Fruit fly (Drosophila melanogaster): ENCODE data around the gene bc10.

Gene bc10

dm6 chr3L:5603860-5604415 lies 38.9 kb downstream of the bc10 start, which contains the start of gene TM9SF3 (continued):
- TF ChIP-seq HLH4C (GFP tag; IDR thresholded peaks at IDR 0.05; ENCODE audit: partially characterized antibody) (peak; percentile 88), az2 (GFP tag; optimal IDR thresholded peaks at IDR 0.05) (no peak), Elba2 (GFP tag; optimal IDR thresholded peaks at IDR 0.05) (no peak), Ets97D (GFP tag; optimal IDR thresholded peaks at IDR 0.05) (peak; percentile 37), CG13296 (GFP tag; optimal IDR thresholded peaks at IDR 0.05) (no peak), phol (tag; optimal IDR thresholded peaks at IDR 0.05) (peak; percentile 51), nerfin-2 (GFP tag; IDR thresholded peaks at IDR 0.05; ENCODE audit: partially characterized antibody) (peak; percentile 83), lilli (GFP tag; optimal IDR thresholded peaks at IDR 0.05) (peak; percentile 34), usp (GFP tag; optimal IDR thresholded peaks at IDR 0.05) (no peak), CG7786 (GFP tag; optimal IDR thresholded peaks at IDR 0.05) (no peak), CG14441 (GFP tag; IDR thresholded peaks at IDR 0.05) (no peak), twi (tag; optimal IDR thresholded peaks at IDR 0.05) (no peak), chif (GFP tag; optimal IDR thresholded peaks at IDR 0.05) (no peak), CG7357 (GFP tag; IDR thresholded peaks at IDR 0.05) (no peak), CG32767 (GFP tag; IDR thresholded peaks at IDR 0.05) (no peak), CG17912 (GFP tag; optimal IDR thresholded peaks at IDR 0.05) (no peak), HLH54F (GFP tag; optimal IDR thresholded peaks at IDR 0.05) (peak; percentile 7), pros (GFP tag; optimal IDR thresholded peaks at IDR 0.05) (no peak), Fer1 (GFP tag; optimal IDR thresholded peaks at IDR 0.05) (no peak), CHES-1-like (GFP tag; optimal IDR thresholded peaks at IDR 0.05) (no peak), CG8924 (tag; optimal IDR thresholded peaks at IDR 0.05) (no peak), ind (GFP tag; optimal IDR thresholded peaks at IDR 0.05) (no peak), da (GFP tag; optimal IDR thresholded peaks at IDR 0.05) (no peak), dysf (GFP tag; IDR thresholded peaks at IDR 0.05) (no peak), trem (tag; optimal IDR thresholded peaks at IDR 0.05) (peak; percentile 37), CG12659 (GFP tag; optimal IDR thresholded peaks at IDR 0.05) (peak; percentile 57), CG12071 (GFP tag; optimal IDR thresholded peaks at IDR 0.05) (no peak), CG17802 (tag; optimal IDR thresholded peaks at IDR 0.05) (no peak), HmgD (GFP tag; optimal IDR thresholded peaks at IDR 0.05) (no peak), BEAF-32 (GFP tag; optimal IDR thresholded peaks at IDR 0.05) (peak; percentile 95), z (GFP tag; IDR thresholded peaks at IDR 0.05) (no peak), MESR4 (GFP tag; optimal IDR thresholded peaks at IDR 0.05) (no peak), CG12942 (GFP tag; optimal IDR thresholded peaks at IDR 0.05) (no peak), CG34422 (GFP tag; IDR thresholded peaks at IDR 0.05) (peak; percentile 19; the same call in 1 of the 3 replicates), Ada2b (GFP tag; IDR thresholded peaks at IDR 0.05) (no peak), run (tag; optimal IDR thresholded peaks at IDR 0.05) (no peak), CkIIα-i1 (GFP tag; IDR thresholded peaks at IDR 0.05) (0 out of 2 replicates have a peak, but pooled peaks have one; percentile 21), CG2129 (GFP tag; IDR thresholded peaks at IDR 0.05; ENCODE audit: partially characterized antibody) (peak; percentile 88), Sry-δ (GFP tag; optimal IDR thresholded peaks at IDR 0.05) (peak; percentile 86), CG30403 (GFP tag; optimal IDR thresholded peaks at IDR 0.05) (peak; percentile 46), Doc2 (GFP tag; IDR thresholded peaks at IDR 0.05) (no peak), gcm2 (GFP tag; optimal IDR thresholded peaks at IDR 0.05) (no peak), pzg (GFP tag; optimal IDR thresholded peaks at IDR 0.05) (peak; percentile 55), Sin3A (optimal IDR thresholded peaks at IDR 0.05) (peak; percentile 92), HmgZ (tag; optimal IDR thresholded peaks at IDR 0.05) (no peak), CG1792 (GFP tag; optimal IDR thresholded peaks at IDR 0.05) (no peak), CG3407 (GFP tag; optimal IDR thresholded peaks at IDR 0.05) (no peak), CG9797 (GFP tag; optimal IDR thresholded peaks at IDR 0.05) (peak; percentile 3), oc (tag; optimal IDR thresholded peaks at IDR 0.05) (no peak), CG12155 (GFP tag; optimal IDR thresholded peaks at IDR 0.05) (peak; percentile 34), cas (GFP tag; IDR thresholded peaks at IDR 0.05) (no peak), CG3847 (GFP tag; IDR thresholded peaks at IDR 0.05) (0 out of 2 replicates have a peak, but pooled peaks have one; percentile 32)
